Fruit fly (Drosophila melanogaster): ENCODE data around the gene Yp2.

DNA sequence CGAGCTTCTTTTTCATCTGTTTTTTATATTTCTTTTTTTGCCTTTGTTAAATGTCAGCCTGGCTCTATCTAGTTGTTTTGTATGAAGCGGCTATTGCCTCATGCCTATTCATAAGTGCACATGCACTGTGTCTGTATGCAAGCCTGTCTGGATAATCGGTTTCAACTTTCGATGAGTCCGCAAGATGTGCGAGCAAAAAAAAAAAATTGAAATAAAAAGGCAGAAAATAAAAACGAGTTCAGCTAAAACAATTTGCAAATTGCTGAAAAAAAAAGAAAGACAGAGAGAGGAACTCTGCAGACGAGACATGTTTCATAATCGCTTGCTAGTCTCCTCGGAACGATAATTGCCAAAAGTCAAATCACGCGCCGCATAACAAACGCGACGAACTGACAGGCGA, 6.7 kb downstream of the Yp2 start:
- TF ChIP-seq EcR (GFP tag; optimal IDR thresholded peaks at IDR 0.05) (no peak), gl (tag; optimal IDR thresholded peaks at IDR 0.05) (no peak), CG8301 (tag; optimal IDR thresholded peaks at IDR 0.05) (no peak)
